Worm (Caenorhabditis elegans): Measurements from ENCODE around the gene F14H3.3.

Gene F14H3.3

DNA sequence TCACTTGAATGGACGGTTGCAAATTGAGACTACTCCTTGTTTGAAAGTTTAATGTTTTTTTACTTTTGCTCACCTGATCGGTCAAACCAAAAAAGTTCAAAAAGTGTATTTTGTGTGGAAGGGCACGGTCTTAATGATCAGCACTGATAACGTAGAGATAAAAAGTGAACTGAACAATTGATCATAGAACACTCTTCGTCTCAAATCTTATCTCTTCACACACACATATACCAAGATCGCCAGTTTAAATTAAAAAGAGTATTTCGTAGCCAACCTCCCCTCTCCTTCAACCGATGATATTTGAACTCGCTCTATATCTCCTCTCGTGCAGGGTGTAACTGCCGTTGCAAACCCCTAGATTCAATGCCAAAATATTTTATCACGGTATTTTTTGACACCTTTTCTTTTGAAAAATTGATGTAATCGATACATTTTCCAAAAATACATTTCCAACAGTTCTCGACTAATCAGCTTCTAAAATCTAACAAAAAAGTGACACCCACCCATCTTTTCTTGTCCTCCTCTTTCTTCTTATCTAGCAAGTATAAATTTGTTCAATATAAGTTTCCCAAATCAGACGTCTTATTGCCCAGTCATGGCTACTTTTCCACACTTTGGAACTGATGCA is 46.9 kb upstream of the F14H3.3 start, which contains the start of gene cth-1 (continued):
- TF ChIP-seq ctbp-1 (GFP tag; IDR thresholded peaks at IDR 0.05) (no peak), lin-1 (GFP tag; IDR thresholded peaks at IDR 0.05) (no peak), dpl-1 (GFP tag; optimal IDR thresholded peaks at IDR 0.05) (no peak), attf-4 (tag; optimal IDR thresholded peaks at IDR 0.05) (no peak), duxl-1 (tag; optimal IDR thresholded peaks at IDR 0.05; ENCODE audit: poor library complexity) (no peak), nhr-25 (tag; optimal IDR thresholded peaks at IDR 0.05; ENCODE audit: borderline replicate concordance, insufficient read depth) (no peak), nhr-41 (GFP tag; IDR thresholded peaks at IDR 0.05) (no peak), ceh-28 (tag; optimal IDR thresholded peaks at IDR 0.05) (no peak), hmg-1.1 (GFP tag; IDR thresholded peaks at IDR 0.05) (no peak), snpc-1.2 (GFP tag; IDR thresholded peaks at IDR 0.05) (no peak), mxl-3 (GFP tag; optimal IDR thresholded peaks at IDR 0.05) (no peak), hlh-30 (tag; optimal IDR thresholded peaks at IDR 0.05; ENCODE audit: insufficient read depth) (peak; percentile 32), F49E8.2 (tag; optimal IDR thresholded peaks at IDR 0.05; ENCODE audit: borderline replicate concordance) (no peak), nhr-237 (tag; optimal IDR thresholded peaks at IDR 0.05) (no peak)

ce11 chrV:16099441-16099840 is 46.2 kb upstream of the F14H3.3 start, which contains the start of gene str-7:
str-7 (minus strand) TSS chrV:16099541.
- TF ChIP-seq nhr-111 (GFP tag; optimal IDR thresholded peaks at IDR 0.05) (no peak), daf-19 (GFP tag; conservative IDR thresholded peaks at IDR 0.05) (no peak), lin-29 (GFP tag; IDR thresholded peaks at IDR 0.05) (no peak), nhr-6 (tag; optimal IDR thresholded peaks at IDR 0.05) (no peak), set-16 (GFP tag; IDR thresholded peaks at IDR 0.05) (no peak), Y48G9A.11 (GFP tag; IDR thresholded peaks at IDR 0.05) (no peak), daf-16 (GFP tag; optimal IDR thresholded peaks at IDR 0.05) (no peak), daf-16 (tag; optimal IDR thresholded peaks at IDR 0.05) (no peak)

- no peak for TF ChIP-seq daf-16 (GFP tag; optimal IDR thresholded peaks at IDR 0.05)
- TF ChIP-seq daf-16 (tag; optimal IDR thresholded peaks at IDR 0.05) = peak; percentile 66
- peak; percentile 97 for TF ChIP-seq nhr-28 (tag; optimal IDR thresholded peaks at IDR 0.05)
- TF ChIP-seq unc-62 (GFP tag; optimal IDR thresholded peaks at IDR 0.05 in 1 of 2) = peak in 1 of 2 experiments; percentile 94
- TF ChIP-seq unc-62 (tag; optimal IDR thresholded peaks at IDR 0.05) = no peak
- TF ChIP-seq ceh-28 (tag; optimal IDR thresholded peaks at IDR 0.05) = no peak
- TF ChIP-seq zip-11 (GFP tag; IDR thresholded peaks at IDR 0.05) = no peak
- peak; percentile 11 for TF ChIP-seq dve-1 (tag; optimal IDR thresholded peaks at IDR 0.05; ENCODE audit: insufficient read depth)
These were observed 41.6 kb upstream of the F14H3.3 start for ce11 chrV:16094862-16095261.

ce11 chrV:16094284-16094683 is 41.0 kb upstream of the F14H3.3 start, which contains the start of gene F22B8.7:
F22B8.7 (plus strand) TSS chrV:16094584.
- no peak for TF ChIP-seq F37D6.2 (tag; optimal IDR thresholded peaks at IDR 0.05)
- no peak for TF ChIP-seq egl-27 (tag; optimal IDR thresholded peaks at IDR 0.05)
- TF ChIP-seq lin-1 (GFP tag; IDR thresholded peaks at IDR 0.05) = no peak

ce11 chrV:16090685-16091084 is 37.4 kb upstream of the F14H3.3 start, which contains the start of gene F22B8.3:
F22B8.3 (plus strand) TSS chrV:16090985.
- TF ChIP-seq daf-16 (GFP tag; optimal IDR thresholded peaks at IDR 0.05) (no peak), daf-16 (tag; optimal IDR thresholded peaks at IDR 0.05) (no peak), unc-62 (GFP tag; optimal IDR thresholded peaks at IDR 0.05 in 1 of 2) (peak in 1 of 2 experiments; percentile 48), unc-62 (tag; optimal IDR thresholded peaks at IDR 0.05) (no peak), duxl-1 (tag; optimal IDR thresholded peaks at IDR 0.05; ENCODE audit: poor library complexity) (no peak)

DNA sequence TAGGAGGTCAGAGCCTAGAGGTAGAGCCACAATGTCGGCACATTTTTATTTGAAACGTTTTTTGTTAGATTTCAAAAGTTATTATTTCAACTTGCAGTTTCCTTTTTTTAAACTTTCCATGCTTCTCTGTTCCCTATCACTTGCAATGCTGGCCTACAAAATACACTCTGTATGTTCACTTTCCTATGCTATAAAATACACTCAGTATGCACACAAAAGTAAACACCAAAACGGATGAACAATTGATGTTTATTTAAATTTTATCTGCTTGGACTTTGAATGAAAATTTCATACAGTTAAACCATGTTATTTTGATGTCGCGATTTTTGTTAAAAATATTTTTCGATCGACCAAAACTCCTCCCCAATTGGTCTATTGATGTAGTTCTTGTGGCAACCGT is 27.4 kb upstream of the F14H3.3 start:
- TF ChIP-seq nhr-111 (GFP tag; optimal IDR thresholded peaks at IDR 0.05) (no peak), aly-2 (tag; optimal IDR thresholded peaks at IDR 0.05) (no peak), arid-1 (GFP tag; conservative IDR thresholded peaks at IDR 0.05) (no peak), daf-16 (GFP tag; optimal IDR thresholded peaks at IDR 0.05) (no peak), daf-16 (tag; optimal IDR thresholded peaks at IDR 0.05) (peak; percentile 86), dve-1 (tag; optimal IDR thresholded peaks at IDR 0.05; ENCODE audit: insufficient read depth) (peak; percentile 27), php-3 (GFP tag; IDR thresholded peaks at IDR 0.05) (0 out of 2 replicates have a peak, but pooled peaks have one; percentile 27), Y48G9A.11 (GFP tag; IDR thresholded peaks at IDR 0.05) (no peak), hif-1 (tag; optimal IDR thresholded peaks at IDR 0.05) (no peak), mep-1 (tag; optimal IDR thresholded peaks at IDR 0.05) (no peak), pha-4 (GFP tag; IDR thresholded peaks at IDR 0.05) (no peak), pha-4 (tag; optimal IDR thresholded peaks at IDR 0.05) (peak; percentile 7), dmd-8 (GFP tag; IDR thresholded peaks at IDR 0.05) (no peak), nhr-28 (tag; optimal IDR thresholded peaks at IDR 0.05) (peak; percentile 87), daf-12 (tag; optimal IDR thresholded peaks at IDR 0.05) (no peak)
